Fruit fly (Drosophila melanogaster) whole organism, embryonic: ENCODE results near the gene CG31275.

Source experiments
- ATbp ChIP-seq: fragments of 200-800 bp; sonication (Bioruptor generic); optimal IDR thresholded peaks from 2 replicates; lab custom pipeline; 2017; ENCODE audit warnings: missing biosample characterization, mild to moderate bottlenecking, missing genetic modification characterization, missing genetic modification reagents
- CG10209 ChIP-seq: fragments of 200-800 bp; sonication (Bioruptor generic); optimal IDR thresholded peaks from 3 replicates; lab custom pipeline; 2017; ENCODE audit warnings: missing biosample characterization, mild to moderate bottlenecking, missing genetic modification characterization, missing genetic modification reagents
- CG11504 ChIP-seq: fragments of 200-800 bp; sonication (Bioruptor generic); optimal IDR thresholded peaks from 3 replicates; lab custom pipeline; 2019; ENCODE audit warnings: missing biosample characterization, mild to moderate bottlenecking, missing genetic modification characterization, moderate library complexity
- CG13775 ChIP-seq: fragments of 200-800 bp; sonication (Bioruptor generic); optimal IDR thresholded peaks from 3 replicates; lab custom pipeline; 2017; ENCODE audit warnings: missing biosample characterization, mild to moderate bottlenecking, missing genetic modification characterization
- CG1529 ChIP-seq: fragments of 200-800 bp; sonication (Bioruptor generic); optimal IDR thresholded peaks from 3 replicates; lab custom pipeline; 2018; ENCODE audit warnings: missing biosample characterization, missing genetic modification characterization
- CG15479 ChIP-seq: fragments of 200-800 bp; sonication (Bioruptor generic); optimal IDR thresholded peaks from 3 replicates; lab custom pipeline; 2019; ENCODE audit warnings: missing biosample characterization, mild to moderate bottlenecking, missing genetic modification characterization, moderate library complexity
- CG15696 ChIP-seq: fragments of 200-800 bp; sonication (Bioruptor generic); optimal IDR thresholded peaks from 2 replicates; lab custom pipeline; 2019; ENCODE audit warnings: missing biosample characterization, mild to moderate bottlenecking, missing genetic modification characterization, moderate library complexity
- CG1602 ChIP-seq: fragments of 200-800 bp; sonication (Bioruptor generic); optimal IDR thresholded peaks from 3 replicates; lab custom pipeline; 2016; ENCODE audit warnings: missing biosample characterization, missing genetic modification characterization
- CG16815 ChIP-seq: fragments of 200-800 bp; sonication (Bioruptor generic); optimal IDR thresholded peaks from 3 replicates; lab custom pipeline; 2017; ENCODE audit warnings: missing biosample characterization, mild to moderate bottlenecking, missing genetic modification characterization
- CG17361 ChIP-seq: fragments of 200-800 bp; sonication (Bioruptor generic); IDR thresholded peaks from 3 replicates; pipeline ENCODE4 v1.3.6; 2022; ENCODE audit warnings: missing biosample characterization, missing genetic modification characterization
- CG18619 ChIP-seq: fragments of 200-800 bp; sonication (Bioruptor generic); optimal IDR thresholded peaks from 3 replicates; lab custom pipeline; 2017; ENCODE audit warnings: missing biosample characterization, mild to moderate bottlenecking, missing genetic modification characterization
- CG2202 ChIP-seq: fragments of 200-800 bp; sonication (Bioruptor generic); optimal IDR thresholded peaks from 2 replicates; lab custom pipeline; 2018; ENCODE audit warnings: missing biosample characterization, mild to moderate bottlenecking, missing genetic modification characterization
- CG30403 ChIP-seq: fragments of 200-800 bp; sonication (Bioruptor generic); optimal IDR thresholded peaks from 3 replicates; lab custom pipeline; 2016; ENCODE audit warnings: missing biosample characterization, missing genetic modification characterization
- CG31441 ChIP-seq: fragments of 200-800 bp; sonication (Bioruptor generic); IDR thresholded peaks from 2 replicates; pipeline ENCODE4 v1.3.6; 2022; ENCODE audit warnings: missing biosample characterization, missing genetic modification characterization
- CG3407 ChIP-seq: fragments of 200-800 bp; sonication (Bioruptor generic); optimal IDR thresholded peaks from 2 replicates; lab custom pipeline; 2018; ENCODE audit warnings: missing biosample characterization, mild to moderate bottlenecking, missing genetic modification characterization
- CG7271 ChIP-seq: fragments of 200-800 bp; sonication (Bioruptor generic); optimal IDR thresholded peaks from 2 replicates; lab custom pipeline; 2018; ENCODE audit warnings: missing biosample characterization, mild to moderate bottlenecking, missing genetic modification characterization, moderate library complexity
- CG7556 ChIP-seq: fragments of 200-800 bp; sonication (Bioruptor generic); optimal IDR thresholded peaks from 2 replicates; lab custom pipeline; 2017; ENCODE audit warnings: missing biosample characterization, mild to moderate bottlenecking, missing genetic modification characterization
- CG8359 ChIP-seq: fragments of 200-800 bp; sonication (Bioruptor generic); optimal IDR thresholded peaks from 2 replicates; lab custom pipeline; 2017; ENCODE audit warnings: missing biosample characterization, mild to moderate bottlenecking, missing genetic modification characterization, borderline replicate concordance
- Chrac-16 ChIP-seq: fragments of 200-800 bp; sonication (Bioruptor generic); optimal IDR thresholded peaks from 3 replicates; lab custom pipeline; 2016; ENCODE audit warnings: missing biosample characterization, missing genetic modification characterization
- HHEX ChIP-seq: fragments of 200-800 bp; sonication (Bioruptor generic); optimal IDR thresholded peaks from 3 replicates; lab custom pipeline; 2017; ENCODE audit warnings: missing biosample characterization, mild to moderate bottlenecking, missing genetic modification characterization, missing genetic modification reagents
- HLH3B ChIP-seq: fragments of 200-800 bp; sonication (Bioruptor generic); IDR thresholded peaks from 2 replicates; pipeline ENCODE4 v1.3.6; 2022; ENCODE audit warnings: missing biosample characterization, missing genetic modification characterization
- MBD-R2 ChIP-seq: fragments of 200-800 bp; sonication (Bioruptor generic); IDR thresholded peaks from 2 replicates; pipeline ENCODE4 v1.3.6; 2022; ENCODE audit warnings: missing biosample characterization, missing genetic modification characterization
- Nf-YB ChIP-seq: fragments of 200-800 bp; sonication (Bioruptor generic); optimal IDR thresholded peaks from 3 replicates; lab custom pipeline; 2019; ENCODE audit warnings: missing biosample characterization, mild to moderate bottlenecking, missing genetic modification characterization, moderate library complexity
- Ptx1 ChIP-seq: fragments of 200-800 bp; sonication (Bioruptor generic); IDR thresholded peaks from 2 replicates; pipeline ENCODE4 v1.3.6; 2022; ENCODE audit warnings: missing biosample characterization, missing genetic modification characterization
- Ssrp ChIP-seq: fragments of 200-800 bp; sonication (Bioruptor generic); optimal IDR thresholded peaks from 2 replicates; lab custom pipeline; 2018; ENCODE audit warnings: missing biosample characterization, mild to moderate bottlenecking, missing genetic modification characterization, moderate library complexity
- Xrp1 ChIP-seq: fragments of 200-800 bp; sonication (Bioruptor generic); IDR thresholded peaks from 2 replicates; pipeline ENCODE4 v1.3.6; 2022; ENCODE audit warnings: missing biosample characterization, missing genetic modification characterization
- ara ChIP-seq: fragments of 200-800 bp; sonication (Bioruptor generic); IDR thresholded peaks from 2 replicates; pipeline ENCODE4 v1.3.6; 2022; ENCODE audit warnings: missing biosample characterization, missing genetic modification characterization
- grn ChIP-seq: fragments of 200-800 bp; sonication (Bioruptor generic); optimal IDR thresholded peaks from 3 replicates; lab custom pipeline; 2017; ENCODE audit warnings: missing biosample characterization, missing genetic modification characterization
- kah ChIP-seq: fragments of 200-800 bp; sonication (Bioruptor generic); optimal IDR thresholded peaks from 2 replicates; lab custom pipeline; 2018; ENCODE audit warnings: missing biosample characterization, mild to moderate bottlenecking, missing genetic modification characterization
- ken ChIP-seq: fragments of 200-800 bp; sonication (Bioruptor generic); IDR thresholded peaks from 3 replicates; pipeline ENCODE4 v1.3.6; 2022; ENCODE audit warnings: missing biosample characterization, missing genetic modification characterization
- klu ChIP-seq: fragments of 200-800 bp; sonication (Bioruptor generic); IDR thresholded peaks from 2 replicates; pipeline ENCODE4 v1.3.6; 2022; ENCODE audit warnings: missing biosample characterization, missing genetic modification characterization
- knrl ChIP-seq: fragments of 200-800 bp; sonication (Bioruptor generic); IDR thresholded peaks from 3 replicates; pipeline ENCODE4 v1.3.6; 2022; ENCODE audit warnings: missing biosample characterization, missing genetic modification characterization; ENCODE audit not compliant: partially characterized antibody
- lab ChIP-seq: fragments of 200-800 bp; sonication (Bioruptor generic); optimal IDR thresholded peaks from 3 replicates; lab custom pipeline; 2017; ENCODE audit warnings: missing biosample characterization, missing genetic modification characterization, mild to moderate bottlenecking, moderate library complexity, missing genetic modification reagents
- lola ChIP-seq, 3 experiments: fragments of >200 bp in 2 of 3; fragments of 200-800 bp in 1 of 3; sonication (Bioruptor generic) in 1 of 3; optimal IDR thresholded peaks; 2 replicates each; lab custom pipeline; 2017 to 2019; ENCODE audit warnings: missing biosample characterization in 3 of 3, missing genetic modification characterization in 3 of 3, mild to moderate bottlenecking in 1 of 3, moderate library complexity in 1 of 3
- lov ChIP-seq, 2 experiments: fragments of 200-800 bp in 1 of 2; fragments of >200 bp in 1 of 2; sonication (Bioruptor generic) in 1 of 2; IDR thresholded peaks in 1 of 2; optimal IDR thresholded peaks in 1 of 2; 2 replicates in 1 of 2; 3 replicates in 1 of 2; pipeline versions ENCODE4 v1.3.6 to Lab custom; 2017 to 2022; ENCODE audit warnings: missing biosample characterization in 1 of 2, missing genetic modification characterization in 1 of 2
- oc ChIP-seq: fragments of 200-800 bp; sonication (Bioruptor generic); optimal IDR thresholded peaks from 2 replicates; lab custom pipeline; 2018; ENCODE audit warnings: missing biosample characterization, mild to moderate bottlenecking, missing genetic modification characterization, moderate library complexity
- phol ChIP-seq: fragments of 200-800 bp; sonication (Bioruptor generic); optimal IDR thresholded peaks from 3 replicates; lab custom pipeline; 2018; ENCODE audit warnings: missing biosample characterization, mild to moderate bottlenecking, missing genetic modification characterization, moderate library complexity
- prd ChIP-seq, 3 experiments: fragments of >200 bp in 2 of 3; fragments of 200-800 bp in 1 of 3; sonication (Bioruptor generic) in 1 of 3; optimal IDR thresholded peaks in 2 of 3; IDR thresholded peaks in 1 of 3; 2 replicates in 2 of 3; 3 replicates in 1 of 3; pipeline versions ENCODE4 v1.3.6 to Lab custom; 2017 to 2022; ENCODE audit warnings: missing biosample characterization in 1 of 3, missing genetic modification characterization in 1 of 3
- pum ChIP-seq: fragments of 200-800 bp; sonication (Bioruptor generic); optimal IDR thresholded peaks from 2 replicates; lab custom pipeline; 2016; ENCODE audit warnings: missing biosample characterization, missing genetic modification characterization
- ranshi ChIP-seq: fragments of 200-800 bp; sonication (Bioruptor generic); IDR thresholded peaks from 2 replicates; pipeline ENCODE4 v1.3.6; 2022; ENCODE audit warnings: missing biosample characterization, missing genetic modification characterization
- sc ChIP-seq, 3 experiments: fragments of >200 bp in 2 of 3; fragments of 200-800 bp in 1 of 3; sonication (Bioruptor generic) in 1 of 3; optimal IDR thresholded peaks; 2 replicates in 2 of 3; 3 replicates in 1 of 3; lab custom pipeline; 2017; ENCODE audit warnings: mild to moderate bottlenecking in 1 of 3, missing biosample characterization in 1 of 3, missing genetic modification characterization in 1 of 3, missing genetic modification reagents in 1 of 3
- scrt ChIP-seq: fragments of 200-800 bp; sonication (Bioruptor generic); optimal IDR thresholded peaks from 2 replicates; lab custom pipeline; 2018; ENCODE audit warnings: missing biosample characterization, mild to moderate bottlenecking, missing genetic modification characterization, moderate library complexity
- sens ChIP-seq: fragments of 200-800 bp; sonication (Bioruptor generic); peaks from one replicate; lab custom pipeline; 2016; ENCODE audit warnings: missing biosample characterization, missing genetic modification characterization
- ttk ChIP-seq: fragments of 200-800 bp; sonication (Bioruptor generic); IDR thresholded peaks from 2 replicates; pipeline ENCODE4 v2.1.2; 2022; ENCODE audit warnings: missing biosample characterization, missing genetic modification characterization
- unc-4 ChIP-seq: fragments of 200-800 bp; sonication (Bioruptor generic); IDR thresholded peaks from 2 replicates; pipeline ENCODE4 v1.3.6; 2022; ENCODE audit warnings: missing biosample characterization, missing genetic modification characterization; ENCODE audit not compliant: partially characterized antibody

The CG31275 gene

DNA sequence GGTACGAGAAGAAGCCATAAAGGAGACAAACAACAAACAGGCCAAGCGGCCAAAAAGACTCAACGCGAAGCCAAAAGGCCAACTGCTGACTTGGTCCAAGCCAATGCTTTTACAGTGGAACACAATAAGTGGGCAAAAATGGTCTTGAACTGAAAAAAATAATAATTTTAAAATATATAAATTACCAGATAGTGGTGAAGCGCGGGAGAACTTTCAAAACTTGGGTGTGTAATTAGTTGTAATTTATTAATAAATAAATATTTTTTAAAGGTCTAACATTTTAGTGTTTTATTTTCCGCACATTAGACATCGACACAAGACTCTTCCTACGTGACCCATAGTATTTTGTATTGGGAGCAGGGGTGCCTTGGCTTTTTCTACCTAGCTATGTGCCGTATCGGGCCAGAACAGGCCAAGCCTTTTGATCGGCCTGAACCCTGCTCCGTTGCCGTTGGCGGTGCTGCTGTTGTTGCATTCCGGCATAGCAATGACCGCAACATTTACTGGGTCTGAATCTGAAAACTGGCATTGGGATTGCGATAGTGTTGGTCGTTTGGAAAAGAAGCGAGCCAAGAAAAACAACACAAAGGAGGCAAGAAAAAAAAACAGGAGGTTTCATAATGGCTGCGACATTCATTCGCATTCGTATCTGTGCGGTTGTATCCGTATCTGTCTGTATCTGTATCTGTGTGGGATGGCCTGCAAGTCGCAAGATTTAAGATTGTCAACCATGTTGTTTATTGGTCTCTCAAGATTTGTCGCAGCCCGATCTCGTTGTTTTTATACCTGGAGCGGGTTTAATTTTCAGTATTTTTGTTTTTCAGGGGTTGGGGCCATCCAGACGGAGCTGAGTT, 20.7 kb upstream of the CG31275 start:
- TF ChIP-seq kah (GFP tag; lab: Kevin White, UChicago): peak; percentile 8
- TF ChIP-seq grn (GFP tag; lab: Kevin White, UChicago): peak; percentile 27
- peak; percentile 16 for TF ChIP-seq CG3407
- TF ChIP-seq CG30403 (GFP tag; lab: Kevin White, UChicago): peak; percentile 36
- no peak for TF ChIP-seq knrl (GFP tag; lab: Robert Waterston, UW)
- TF ChIP-seq CG1602 (GFP tag; lab: Kevin White, UChicago): peak; percentile 28
- 0 out of 2 replicates have a peak, but pooled peaks have one; percentile 15 for TF ChIP-seq ttk (GFP tag; lab: Robert Waterston, UW)
- TF ChIP-seq CG16815 (GFP tag; lab: Kevin White, UChicago): peak; percentile 34
- peak; percentile 52 for TF ChIP-seq lab (GFP tag; lab: Kevin White, UChicago)
- TF ChIP-seq ranshi (GFP tag; lab: Robert Waterston, UW): peak; percentile 49; the same call in 1 of the 2 replicates
- TF ChIP-seq CG11504: peak; percentile 64
- no peak for TF ChIP-seq prd (optimal IDR thresholded peaks at IDR 0.05; lab: Kevin White, UChicago)
- TF ChIP-seq prd (GFP tag; IDR thresholded peaks at IDR 0.05; lab: Robert Waterston, UW): peak; percentile 71; the same call in 2 of the 3 replicates
- TF ChIP-seq HHEX: peak; percentile 26
- TF ChIP-seq sens (GFP tag; lab: Kevin White, UChicago): peak; percentile 60
- TF ChIP-seq Chrac-16 (GFP tag; lab: Kevin White, UChicago): peak; percentile 7
- peak; percentile 89 for TF ChIP-seq CG15696 (tag; lab: Kevin White, UChicago)
- peak; percentile 23; the same call in 1 of the 2 replicates for TF ChIP-seq ara (GFP tag; lab: Robert Waterston, UW)
- peak; percentile 62 for TF ChIP-seq CG7556
- peak; percentile 13 for TF ChIP-seq ATbp
- peak; percentile 49 for TF ChIP-seq Ssrp
- no peak for TF ChIP-seq MBD-R2 (GFP tag; lab: Robert Waterston, UW)
- TF ChIP-seq CG8359: peak; percentile 29
- TF ChIP-seq CG18619 (GFP tag; lab: Kevin White, UChicago): peak; percentile 21
- TF ChIP-seq CG2202 (tag; lab: Kevin White, UChicago): peak; percentile 50
- peak; percentile 14 for TF ChIP-seq oc (tag; lab: Kevin White, UChicago)
- peak; percentile 36 for TF ChIP-seq CG13775 (GFP tag; lab: Kevin White, UChicago)
- TF ChIP-seq lov (optimal IDR thresholded peaks at IDR 0.05; lab: Kevin White, UChicago): no peak
- TF ChIP-seq lov (GFP tag; IDR thresholded peaks at IDR 0.05; lab: Robert Waterston, UW): peak; percentile 23; the same call in 1 of the 3 replicates
- TF ChIP-seq CG10209 (GFP tag; lab: Kevin White, UChicago): peak; percentile 34
- peak; percentile 18; the same call in 1 of the 2 replicates for TF ChIP-seq HLH3B (GFP tag; lab: Robert Waterston, UW)
- TF ChIP-seq sc (optimal IDR thresholded peaks at IDR 0.05; lab: Kevin White, UChicago): no peak
- peak; percentile 18 for TF ChIP-seq sc (GFP tag; optimal IDR thresholded peaks at IDR 0.05; lab: Kevin White, UChicago)
- no peak for TF ChIP-seq scrt (GFP tag; lab: Kevin White, UChicago)
- peak; percentile 9 for TF ChIP-seq Nf-YB (GFP tag; lab: Kevin White, UChicago)
- peak; percentile 32 for TF ChIP-seq CG7271 (tag; lab: Kevin White, UChicago)
- TF ChIP-seq CG1529 (GFP tag; lab: Kevin White, UChicago): peak; percentile 40
- peak; percentile 70 for TF ChIP-seq phol (tag; lab: Kevin White, UChicago)
- no peak for TF ChIP-seq pum (GFP tag; lab: Kevin White, UChicago)
- TF ChIP-seq lola (GFP tag; optimal IDR thresholded peaks at IDR 0.05; lab: Kevin White, UChicago): peak in 1 of 3 experiments; percentile 81
- peak; percentile 85 for TF ChIP-seq CG31441 (GFP tag; lab: Robert Waterston, UW)
- TF ChIP-seq CG15479 (GFP tag; lab: Kevin White, UChicago): peak; percentile 99
- no peak for TF ChIP-seq klu (GFP tag; lab: Robert Waterston, UW)
- TF ChIP-seq unc-4: no peak
- TF ChIP-seq Xrp1: peak; percentile 86
- peak; percentile 47 for TF ChIP-seq Ptx1 (GFP tag; lab: Robert Waterston, UW)
- TF ChIP-seq CG17361: peak; percentile 72
- TF ChIP-seq ken: no peak
